Worm (Caenorhabditis elegans) whole organism, L4 larva: Measurements from ENCODE around the gene ZK971.1.
"Not testable (repeated sequence)": the region's sequence is repeated elsewhere in the genome, so short reads cannot be mapped to it uniquely, and the experiment has no call there.

ENCODE experiments used
- ces-1 ChIP-seq: fragments of 150-350 bp; sonication (generic microtip); optimal IDR thresholded peaks from 4 replicates; lab custom pipeline; 2014; ENCODE audit warnings: missing biosample characterization, missing genetic modification reagents, missing genetic modification characterization
- daf-16 ChIP-seq, 3 experiments: sonication (generic microtip); optimal IDR thresholded peaks; 2 replicates each; lab custom pipeline; 2016 to 2017; ENCODE audit warnings: missing genetic modification characterization in 3 of 3, missing genetic modification reagents in 3 of 3, mild to moderate bottlenecking in 2 of 3, missing compliant biosample characterization in 2 of 3, missing biosample characterization in 1 of 3, moderate library complexity in 1 of 3
- mdt-29 ChIP-seq: fragments of 200-800 bp; sonication (Bioruptor generic); IDR thresholded peaks from 2 replicates; pipeline ENCODE4 v1.3.6; 2022; ENCODE audit warnings: missing genetic modification reagents, missing genetic modification characterization, missing compliant biosample characterization
- nhr-11 ChIP-seq: fragments of 150-350 bp; optimal IDR thresholded peaks from 2 replicates; lab custom pipeline; 2014; ENCODE audit warnings: missing biosample characterization, missing genetic modification characterization
- nhr-237 ChIP-seq: sonication (generic microtip); optimal IDR thresholded peaks from 2 replicates; lab custom pipeline; 2017; ENCODE audit warnings: missing biosample characterization, missing genetic modification characterization
- pha-4 ChIP-seq, 2 experiments: fragments of 150-350 bp in 1 of 2; fragments of 200-800 bp in 1 of 2; sonication (Bioruptor generic) in 1 of 2; IDR thresholded peaks in 1 of 2; optimal IDR thresholded peaks in 1 of 2; 2 replicates each; pipeline versions ENCODE4 v1.3.6 to Lab custom; 2014 to 2022; ENCODE audit warnings: missing genetic modification characterization in 2 of 2, missing genetic modification reagents in 2 of 2, missing biosample characterization in 1 of 2, missing compliant biosample characterization in 1 of 2
- pqm-1 ChIP-seq: sonication (generic microtip); optimal IDR thresholded peaks from 2 replicates; lab custom pipeline; 2017; ENCODE audit warnings: missing biosample characterization, missing genetic modification characterization
- zip-2 ChIP-seq: fragments of 150-350 bp; optimal IDR thresholded peaks from 2 replicates; lab custom pipeline; 2014; ENCODE audit warnings: missing biosample characterization, missing genetic modification characterization

- not testable (repeated sequence) for TF ChIP-seq ces-1 (GFP tag; lab: Kevin White, UChicago); nhr-237 (tag; lab: Kevin White, UChicago); pqm-1 (tag; lab: Kevin White, UChicago); nhr-11 (tag; lab: Kevin White, UChicago); pha-4 (GFP tag; IDR thresholded peaks at IDR 0.05; lab: Robert Waterston, UW); pha-4 (tag; optimal IDR thresholded peaks at IDR 0.05; lab: Kevin White, UChicago); mdt-29 (GFP tag; lab: Robert Waterston, UW); daf-16 (GFP tag; optimal IDR thresholded peaks at IDR 0.05; lab: Kevin White, UChicago); daf-16 (tag; optimal IDR thresholded peaks at IDR 0.05; lab: Kevin White, UChicago); zip-2 (tag; lab: Kevin White, UChicago)
Observed at ce11 chrII:10247594-10248283, 31.7 kb downstream of the ZK971.1 start, which contains the start of gene nrde-2.
